Worm (Caenorhabditis elegans) whole organism, L3 larva: ENCODE data around the gene C38D9.2.
"Not testable (repeated sequence)": the region's sequence is repeated elsewhere in the genome, so short reads cannot be mapped to it uniquely, and the experiment has no call there.

Experiments used
- ZK546.5 ChIP-seq: sonication (generic microtip); optimal IDR thresholded peaks from 2 replicates; lab custom pipeline; 2017; ENCODE audit warnings: missing biosample characterization, missing genetic modification characterization
- aly-2 ChIP-seq: fragments of 150-350 bp; optimal IDR thresholded peaks from 2 replicates; lab custom pipeline; 2014; ENCODE audit warnings: missing biosample characterization, missing genetic modification characterization
- ceh-16 ChIP-seq: sonication (generic microtip); optimal IDR thresholded peaks from 2 replicates; lab custom pipeline; 2017; ENCODE audit warnings: missing biosample characterization, missing genetic modification characterization
- ceh-28 ChIP-seq: fragments of 150-350 bp; optimal IDR thresholded peaks from 2 replicates; lab custom pipeline; 2014; ENCODE audit warnings: missing biosample characterization, missing genetic modification reagents, missing genetic modification characterization
- ceh-82 ChIP-seq: fragments of 150-350 bp; optimal IDR thresholded peaks from 2 replicates; lab custom pipeline; 2014; ENCODE audit warnings: missing biosample characterization, missing genetic modification characterization
- daf-12 ChIP-seq: fragments of 150-350 bp; optimal IDR thresholded peaks from 2 replicates; lab custom pipeline; 2014; ENCODE audit warnings: missing biosample characterization, missing genetic modification reagents, missing genetic modification characterization
- egl-5 ChIP-seq: fragments of 150-350 bp; optimal IDR thresholded peaks from 2 replicates; lab custom pipeline; 2017; ENCODE audit warnings: missing biosample characterization, missing genetic modification reagents, missing genetic modification characterization, inconsistent platforms
- elt-2 ChIP-seq: sonication (generic microtip); optimal IDR thresholded peaks from 2 replicates; lab custom pipeline; 2016; ENCODE audit warnings: missing genetic modification reagents, mild to moderate bottlenecking, missing genetic modification characterization, missing compliant biosample characterization
- elt-3 ChIP-seq, 3 experiments: fragments of 150-350 bp in 1 of 3; sonication (generic microtip) in 2 of 3; optimal IDR thresholded peaks; 2 replicates in 2 of 3; 4 replicates in 1 of 3; lab custom pipeline; 2014 to 2017; ENCODE audit warnings: missing biosample characterization in 3 of 3, missing genetic modification characterization in 3 of 3
- eor-1 ChIP-seq, 2 experiments: fragments of 150-350 bp; optimal IDR thresholded peaks; 2 replicates each; lab custom pipeline; 2014 to 2018; ENCODE audit warnings: missing biosample characterization in 2 of 2, missing genetic modification characterization in 2 of 2
- fkh-10 ChIP-seq: sonication (generic microtip); optimal IDR thresholded peaks from 2 replicates; lab custom pipeline; 2017; ENCODE audit warnings: missing biosample characterization, missing genetic modification reagents, missing genetic modification characterization
- fos-1 ChIP-seq: fragments of 150-350 bp; optimal IDR thresholded peaks from 2 replicates; lab custom pipeline; 2014; ENCODE audit warnings: missing biosample characterization, missing genetic modification characterization
- jun-1 ChIP-seq: fragments of 150-350 bp; optimal IDR thresholded peaks from 2 replicates; lab custom pipeline; 2014; ENCODE audit warnings: missing biosample characterization, missing genetic modification reagents, missing genetic modification characterization
- lin-15B ChIP-seq: fragments of 150-350 bp; optimal IDR thresholded peaks from 2 replicates; lab custom pipeline; 2014; ENCODE audit warnings: missing biosample characterization, missing genetic modification characterization
- lsy-12 ChIP-seq: sonication (generic microtip); optimal IDR thresholded peaks from 2 replicates; lab custom pipeline; 2016; ENCODE audit warnings: mild to moderate bottlenecking, missing genetic modification characterization, missing compliant biosample characterization
- nhr-11 ChIP-seq: fragments of 150-350 bp; optimal IDR thresholded peaks from 2 replicates; lab custom pipeline; 2014; ENCODE audit warnings: missing biosample characterization, missing genetic modification characterization
- nhr-12 ChIP-seq: fragments of 150-350 bp; optimal IDR thresholded peaks from 2 replicates; lab custom pipeline; 2014; ENCODE audit warnings: missing biosample characterization, missing genetic modification characterization
- nhr-23 ChIP-seq: fragments of 150-350 bp; optimal IDR thresholded peaks from 2 replicates; lab custom pipeline; 2014; ENCODE audit warnings: missing biosample characterization, missing genetic modification reagents, missing genetic modification characterization
- nhr-237 ChIP-seq: fragments of 150-350 bp; optimal IDR thresholded peaks from 2 replicates; lab custom pipeline; 2014; ENCODE audit warnings: missing biosample characterization, missing genetic modification characterization
- nhr-28 ChIP-seq: fragments of 150-350 bp; optimal IDR thresholded peaks from 2 replicates; lab custom pipeline; 2014; ENCODE audit warnings: missing biosample characterization, missing genetic modification characterization
- nhr-43 ChIP-seq: sonication (generic microtip); optimal IDR thresholded peaks from 2 replicates; lab custom pipeline; 2016; ENCODE audit warnings: mild to moderate bottlenecking, missing genetic modification characterization, missing compliant biosample characterization; ENCODE audit not compliant: poor library complexity, severe bottlenecking
- nhr-76 ChIP-seq: fragments of 150-350 bp; sonication (generic microtip); optimal IDR thresholded peaks from 5 replicates; lab custom pipeline; 2014; ENCODE audit warnings: missing biosample characterization, missing genetic modification characterization
- pha-4 ChIP-seq: fragments of 150-350 bp; optimal IDR thresholded peaks from 2 replicates; lab custom pipeline; 2014; ENCODE audit warnings: missing biosample characterization, missing genetic modification reagents, missing genetic modification characterization
- pqm-1 ChIP-seq: fragments of 150-350 bp; optimal IDR thresholded peaks from 2 replicates; lab custom pipeline; 2017; ENCODE audit warnings: missing biosample characterization, missing genetic modification characterization, inconsistent platforms
- sea-2 ChIP-seq: fragments of 150-350 bp; sonication (generic microtip); optimal IDR thresholded peaks from 4 replicates; lab custom pipeline; 2014; ENCODE audit warnings: missing biosample characterization, missing genetic modification reagents, missing genetic modification characterization
- snpc-4 ChIP-seq: fragments of 150-350 bp; optimal IDR thresholded peaks from 2 replicates; lab custom pipeline; 2014; ENCODE audit warnings: missing biosample characterization, missing genetic modification characterization
- tbx-2 ChIP-seq: sonication (generic microtip); optimal IDR thresholded peaks from 2 replicates; lab custom pipeline; 2016; ENCODE audit warnings: mild to moderate bottlenecking, missing genetic modification characterization, missing compliant biosample characterization
- unc-39 ChIP-seq: sonication (generic microtip); optimal IDR thresholded peaks from 4 replicates; lab custom pipeline; 2017; ENCODE audit warnings: missing biosample characterization, missing genetic modification characterization
- ztf-11 ChIP-seq: fragments of 150-350 bp; optimal IDR thresholded peaks from 2 replicates; lab custom pipeline; 2014; ENCODE audit warnings: missing biosample characterization, missing genetic modification characterization

C38D9.2 gene

ce11 chrV:17580017-17580416 is 13.1 kb downstream of the C38D9.2 start:
- no peak for TF ChIP-seq lin-15B (tag; lab: Kevin White, UChicago)
- TF ChIP-seq tbx-2 (tag; lab: Kevin White, UChicago), result no peak
- no peak for TF ChIP-seq snpc-4 (tag; lab: Kevin White, UChicago)
- TF ChIP-seq fos-1, result no peak
- TF ChIP-seq fkh-10, result no peak
- TF ChIP-seq nhr-76 (tag; lab: Kevin White, UChicago), result no peak
- no peak for TF ChIP-seq ceh-82 (tag; lab: Kevin White, UChicago)
- TF ChIP-seq nhr-12 (tag; lab: Kevin White, UChicago), result no peak
- no peak for TF ChIP-seq ceh-16 (tag; lab: Kevin White, UChicago)
- no peak for TF ChIP-seq eor-1 (tag; optimal IDR thresholded peaks at IDR 0.05; lab: Kevin White, UChicago)
- no peak for TF ChIP-seq sea-2 (GFP tag; lab: Kevin White, UChicago)

DNA sequence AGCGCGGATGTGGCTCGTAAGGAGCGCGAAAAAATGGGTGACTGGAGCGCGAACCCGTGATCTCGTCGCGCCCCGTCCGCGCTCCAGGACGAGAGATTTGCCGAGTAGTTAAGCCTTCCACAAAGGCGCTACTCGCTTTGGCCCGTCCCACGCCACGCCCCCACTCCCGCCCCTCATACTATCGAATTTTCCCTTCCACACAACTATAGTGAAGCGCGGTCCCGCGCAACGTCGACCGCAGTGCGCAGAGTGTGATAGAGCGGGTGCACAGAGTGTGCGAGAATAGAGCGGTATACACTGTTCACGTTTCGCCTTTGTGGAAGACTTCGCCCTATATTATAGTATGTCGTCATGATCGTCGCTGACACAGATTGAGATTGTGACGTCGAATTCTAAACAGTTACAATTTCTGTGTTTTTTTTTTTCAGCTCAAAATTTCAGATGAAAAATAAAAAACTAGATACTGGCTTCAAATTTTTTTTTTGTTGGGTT is 17.4 kb downstream of the C38D9.2 start, which contains the start of gene fbxa-133:
Gene fbxa-133 (plus strand): TSS at position 442 of the 492 bp plus-strand sequence.
- TF ChIP-seq ceh-82 (tag; lab: Kevin White, UChicago); nhr-237 (tag; lab: Kevin White, UChicago); elt-3 (tag; optimal IDR thresholded peaks at IDR 0.05; lab: Kevin White, UChicago): not testable (repeated sequence)
- TF ChIP-seq, all 47 proteins: peak for 0; not testable (repeated sequence) for 47

DNA sequence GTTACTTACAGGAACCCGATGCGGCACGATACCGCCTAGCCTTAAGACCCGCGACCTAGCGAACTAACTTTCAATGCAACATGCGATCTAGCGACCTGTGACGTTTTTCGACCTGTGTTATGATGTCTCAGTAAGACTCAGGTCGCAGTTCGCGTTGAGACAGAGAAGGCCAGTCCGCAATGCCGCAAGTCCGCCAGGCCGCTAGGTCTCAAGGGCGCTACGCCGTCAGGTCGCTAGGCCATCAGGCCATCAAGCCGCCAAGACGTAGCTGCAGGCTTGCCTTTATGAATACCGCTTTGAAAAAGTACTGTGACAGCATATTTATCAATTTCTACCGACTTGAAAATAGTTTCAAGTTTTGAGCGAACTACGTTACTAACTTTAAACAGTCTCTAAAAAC is 28.7 kb downstream of the C38D9.2 start:
- no peak for TF ChIP-seq lin-15B (tag; lab: Kevin White, UChicago)
- no peak for TF ChIP-seq ztf-11 (tag; lab: Kevin White, UChicago)
- TF ChIP-seq jun-1, result no peak

DNA sequence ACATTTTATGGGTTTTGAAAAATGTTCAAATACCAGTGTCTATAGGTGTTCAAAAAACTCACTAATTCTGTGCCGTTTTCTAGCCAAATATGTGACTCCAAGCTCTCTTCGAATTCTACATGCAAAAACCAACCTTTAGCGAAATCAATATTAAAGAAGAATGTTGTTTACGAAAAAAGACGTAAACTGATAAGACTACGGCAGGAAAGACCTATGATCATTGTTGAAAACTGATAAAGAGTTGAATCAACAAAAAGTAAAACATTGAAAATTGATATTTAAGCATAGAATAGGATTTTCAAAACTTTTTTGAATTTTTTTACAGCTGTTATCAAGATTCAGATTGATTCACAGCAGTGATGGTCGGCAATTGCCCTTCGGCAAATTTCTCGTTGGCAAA is 31.9 kb downstream of the C38D9.2 start, which contains the start of gene Y6G8.2:
Gene Y6G8.2 (minus strand): TSS at position 147 of the 400 bp plus-strand sequence.
- TF ChIP-seq ceh-16 (tag; lab: Kevin White, UChicago), result no peak
- TF ChIP-seq nhr-28 (tag; lab: Kevin White, UChicago), result no peak
- TF ChIP-seq elt-2 (tag; lab: Kevin White, UChicago), result peak; percentile 88
- TF ChIP-seq pqm-1 (tag; lab: Kevin White, UChicago), result peak; percentile 80
- TF ChIP-seq pha-4 (tag; lab: Kevin White, UChicago), result peak; percentile 61
- TF ChIP-seq aly-2 (tag; lab: Kevin White, UChicago), result no peak
- TF ChIP-seq elt-3 (tag; optimal IDR thresholded peaks at IDR 0.05; lab: Kevin White, UChicago), result no peak
- TF ChIP-seq nhr-11 (tag; lab: Kevin White, UChicago), result no peak

DNA sequence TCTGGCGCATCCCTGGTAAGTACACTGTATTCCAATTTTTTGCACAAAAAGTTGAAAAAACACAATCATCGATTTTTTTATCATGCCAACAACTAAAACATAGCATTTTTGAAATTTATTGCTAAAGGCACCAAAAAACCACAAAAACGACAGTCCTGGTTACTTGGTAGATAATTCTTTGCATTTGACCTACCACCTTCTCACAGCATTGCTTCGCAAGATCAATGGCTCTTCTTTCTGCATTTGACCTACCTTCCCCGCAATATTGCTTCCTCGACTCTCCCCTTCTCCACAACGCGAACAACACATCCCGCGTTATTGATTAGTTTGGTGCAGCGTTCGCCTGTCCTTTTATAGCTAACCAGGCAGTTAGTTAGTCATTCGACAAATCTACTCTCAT is 34.6 kb downstream of the C38D9.2 start, which contains the start of gene ztf-25:
Gene ztf-25 (plus strand): TSS at position 301 of the 400 bp plus-strand sequence.
- no peak for TF ChIP-seq elt-2 (tag; lab: Kevin White, UChicago)
- TF ChIP-seq unc-39 (tag; lab: Kevin White, UChicago), result no peak
- TF ChIP-seq egl-5, result no peak
- TF ChIP-seq nhr-23 (tag; lab: Kevin White, UChicago), result no peak
- TF ChIP-seq daf-12 (tag; lab: Kevin White, UChicago), result no peak
- no peak for TF ChIP-seq ceh-82 (tag; lab: Kevin White, UChicago)
- no peak for TF ChIP-seq lsy-12 (tag; lab: Kevin White, UChicago)
- TF ChIP-seq nhr-11 (tag; lab: Kevin White, UChicago), result no peak
- no peak for TF ChIP-seq ceh-16 (tag; lab: Kevin White, UChicago)
- no peak for TF ChIP-seq elt-3 (tag; optimal IDR thresholded peaks at IDR 0.05; lab: Kevin White, UChicago)
- no peak for TF ChIP-seq nhr-28 (tag; lab: Kevin White, UChicago)
- no peak for TF ChIP-seq sea-2 (GFP tag; lab: Kevin White, UChicago)
- TF ChIP-seq nhr-43 (tag; lab: Kevin White, UChicago), result no peak

DNA sequence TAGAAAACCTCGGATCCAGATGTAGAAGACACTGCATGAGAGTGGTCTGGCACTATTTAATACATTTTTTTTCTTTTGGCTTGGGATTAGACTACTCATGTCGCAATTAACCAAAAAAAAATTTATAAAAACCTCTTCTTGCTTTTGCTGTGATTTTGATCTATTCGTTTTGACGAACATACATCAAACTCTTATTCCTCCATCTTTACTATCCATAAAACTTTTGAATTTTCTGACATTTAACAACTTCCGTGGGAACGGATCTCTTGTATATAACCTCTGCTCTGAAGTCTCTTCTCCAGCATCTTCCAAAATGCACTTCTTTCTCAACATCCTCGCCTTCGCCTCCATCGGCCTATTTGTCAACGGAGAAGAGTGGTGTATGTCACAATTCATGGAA is 39.1 kb downstream of the C38D9.2 start, which contains the start of gene Y6G8.16:
Gene Y6G8.16 (plus strand): TSS at position 301 of the 400 bp plus-strand sequence.
- TF ChIP-seq ceh-28; ZK546.5 (tag; lab: Kevin White, UChicago); lsy-12 (tag; lab: Kevin White, UChicago): not testable (repeated sequence)
